Fruit fly (Drosophila melanogaster): ENCODE measurements around the gene CG10359.

Gene CG10359

dm6 chr3L:3624876-3625275 is 12.9 kb downstream of the CG10359 start (continued):
- TF ChIP-seq nerfin-1 (tag; optimal IDR thresholded peaks at IDR 0.05) (no peak), ash1 (GFP tag; optimal IDR thresholded peaks at IDR 0.05) (no peak), Trl (optimal IDR thresholded peaks at IDR 0.05) (peak; percentile 16 to 30), Trl (GFP tag; optimal IDR thresholded peaks at IDR 0.05) (no peak), CG1832 (GFP tag; optimal IDR thresholded peaks at IDR 0.05) (peak; percentile 86), CG17912 (GFP tag; optimal IDR thresholded peaks at IDR 0.05) (no peak), CG9932 (GFP tag; IDR thresholded peaks at IDR 0.05) (no peak), hkb (optimal IDR thresholded peaks at IDR 0.05) (no peak), hkb (GFP tag; IDR thresholded peaks at IDR 0.05) (0 out of 2 replicates have a peak, but pooled peaks have one; percentile 10), ftz-f1 (GFP tag; optimal IDR thresholded peaks at IDR 0.05) (no peak), gsb-n (tag; optimal IDR thresholded peaks at IDR 0.05) (no peak), Drgx (GFP tag; IDR thresholded peaks at IDR 0.05) (peak; percentile 47; the same call in 1 of the 2 replicates), slp2 (GFP tag; optimal IDR thresholded peaks at IDR 0.05) (no peak), D19B (GFP tag; optimal IDR thresholded peaks at IDR 0.05) (no peak), CG8924 (tag; optimal IDR thresholded peaks at IDR 0.05) (no peak), so (GFP tag; IDR thresholded peaks at IDR 0.05) (no peak), Nf-YB (GFP tag; optimal IDR thresholded peaks at IDR 0.05) (peak; percentile 98), Lpt (GFP tag; optimal IDR thresholded peaks at IDR 0.05) (no peak), HmgZ (tag; optimal IDR thresholded peaks at IDR 0.05) (no peak), CG1233 (GFP tag; optimal IDR thresholded peaks at IDR 0.05) (no peak), sqz (GFP tag; optimal IDR thresholded peaks at IDR 0.05) (no peak), Abd-B (GFP tag; optimal IDR thresholded peaks at IDR 0.05) (no peak), esg (GFP tag; conservative IDR thresholded peaks at IDR 0.05) (no peak), CG2199 (GFP tag; IDR thresholded peaks at IDR 0.05) (0 out of 3 replicates have a peak, but pooled peaks have one; percentile 38), Hr78 (GFP tag; optimal IDR thresholded peaks at IDR 0.05) (no peak), run (tag; optimal IDR thresholded peaks at IDR 0.05) (peak; percentile 61), pan (optimal IDR thresholded peaks at IDR 0.05) (no peak), pan (GFP tag; optimal IDR thresholded peaks at IDR 0.05 in 1 of 2, IDR thresholded peaks at IDR 0.05 in 1 of 2) (peak in 1 of 2 experiments; percentile 7), CG13287 (GFP tag; IDR thresholded peaks at IDR 0.05; ENCODE audit: partially characterized antibody) (peak; percentile 16; the same call in 1 of the 2 replicates), seq (GFP tag; IDR thresholded peaks at IDR 0.05) (peak; percentile 55; the same call in 1 of the 2 replicates), kni (GFP tag; optimal IDR thresholded peaks at IDR 0.05) (no peak), CG31224 (GFP tag; IDR thresholded peaks at IDR 0.05) (no peak), sens-2 (GFP tag; IDR thresholded peaks at IDR 0.05) (no peak), CG7745 (tag; optimal IDR thresholded peaks at IDR 0.05) (no peak), Six4 (GFP tag; optimal IDR thresholded peaks at IDR 0.05) (no peak), nom (GFP tag; optimal IDR thresholded peaks at IDR 0.05) (peak; percentile 47), mld (GFP tag; IDR thresholded peaks at IDR 0.05; ENCODE audit: partially characterized antibody) (no peak), al (GFP tag; IDR thresholded peaks at IDR 0.05) (no peak), bbx (GFP tag; IDR thresholded peaks at IDR 0.05; ENCODE audit: partially characterized antibody) (0 out of 2 replicates have a peak, but pooled peaks have one; percentile 31), ham (GFP tag; IDR thresholded peaks at IDR 0.05) (no peak), sens (GFP tag) (peak; percentile 25), CG15269 (tag; optimal IDR thresholded peaks at IDR 0.05) (no peak), CG10209 (GFP tag; optimal IDR thresholded peaks at IDR 0.05) (no peak), CG7271 (tag; optimal IDR thresholded peaks at IDR 0.05) (no peak), Med (GFP tag) (peak; percentile 79), CG12071 (GFP tag; optimal IDR thresholded peaks at IDR 0.05) (peak; percentile 17)
